Worm (Caenorhabditis elegans): ENCODE data around the gene C34D1.4.
A peak's percentile ranks its signal among the peaks of the same experiment; 100 is the strongest.

The C34D1.4 gene

DNA sequence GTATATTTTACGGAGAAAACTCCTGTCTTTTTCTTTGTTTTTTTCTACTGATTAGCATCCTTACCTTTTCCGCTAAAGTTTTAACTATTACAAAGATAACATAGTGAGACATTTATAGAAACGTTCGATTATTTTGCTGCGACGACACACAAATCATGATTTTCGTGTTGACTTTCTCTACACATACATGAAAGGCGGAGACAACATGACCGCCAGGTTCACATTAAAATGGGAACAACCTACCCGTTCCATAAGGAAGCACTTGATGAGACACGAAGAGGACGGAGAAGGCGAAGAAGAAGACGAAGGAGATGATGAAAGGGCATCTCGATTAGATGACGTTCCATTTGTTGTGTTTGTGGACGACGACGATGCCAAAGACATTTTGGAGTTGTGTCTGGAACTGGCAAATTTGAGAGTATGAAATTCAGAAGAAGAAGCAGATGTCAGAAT, at the start of gene C34D1.4:
C34D1.4 (minus strand) TSS at position 403 of the 453 bp plus-strand sequence.
- TF ChIP-seq nhr-23 (tag; optimal IDR thresholded peaks at IDR 0.05) (peak; percentile 57), fos-1 (tag; optimal IDR thresholded peaks at IDR 0.05) (no peak), nhr-25 (tag; optimal IDR thresholded peaks at IDR 0.05) (peak; percentile 47)

DNA sequence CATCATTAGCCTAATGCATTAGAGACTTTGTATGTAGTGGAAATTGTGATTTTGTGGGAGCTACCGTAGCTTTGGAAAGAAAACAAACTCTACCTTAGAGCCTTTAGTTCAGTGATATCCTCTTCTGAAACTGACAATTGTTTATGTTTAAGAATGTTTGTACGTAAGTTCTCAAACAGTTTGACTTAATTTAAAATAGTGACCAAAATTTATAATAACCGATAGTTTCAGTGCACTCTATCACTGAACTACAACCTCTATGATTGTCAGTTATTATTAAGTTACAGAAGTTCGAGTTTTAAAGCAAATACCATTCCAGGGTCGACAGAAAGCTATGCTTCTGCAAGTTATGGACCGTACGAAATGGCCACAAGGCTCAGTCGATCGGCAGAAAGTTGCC, 49.5 kb upstream of the C34D1.4 start, which contains the start of gene C50B6.1:
C50B6.1 (plus strand) TSS at position 301 of the 400 bp plus-strand sequence.
- TF ChIP-seq egl-27 (tag; optimal IDR thresholded peaks at IDR 0.05) (no peak), hmg-11 (tag; optimal IDR thresholded peaks at IDR 0.05) (no peak), ceh-28 (tag; optimal IDR thresholded peaks at IDR 0.05) (no peak), skn-1 (tag; optimal IDR thresholded peaks at IDR 0.05) (no peak), elt-2 (tag; optimal IDR thresholded peaks at IDR 0.05) (no peak), lin-39 (tag; optimal IDR thresholded peaks at IDR 0.05) (no peak), lsy-12 (tag; optimal IDR thresholded peaks at IDR 0.05) (no peak), aly-2 (tag; optimal IDR thresholded peaks at IDR 0.05) (no peak), nhr-23 (tag; optimal IDR thresholded peaks at IDR 0.05) (no peak), nhr-11 (tag; optimal IDR thresholded peaks at IDR 0.05) (no peak), eor-1 (tag; optimal IDR thresholded peaks at IDR 0.05) (no peak), pha-4 (tag; optimal IDR thresholded peaks at IDR 0.05) (no peak), mdl-1 (tag; optimal IDR thresholded peaks at IDR 0.05) (no peak), ZK546.5 (tag; optimal IDR thresholded peaks at IDR 0.05) (no peak)

ce11 chrV:13304663-13305188, 45.6 kb upstream of the C34D1.4 start, which contains the start of gene C26E1.2:
TSS of gene C26E1.2 (plus strand) at chrV:13305138.
- TF ChIP-seq aly-2 (tag; optimal IDR thresholded peaks at IDR 0.05) = no peak
- TF ChIP-seq elt-2 (tag; optimal IDR thresholded peaks at IDR 0.05) = peak; percentile 83
- TF ChIP-seq hmg-11 (tag; optimal IDR thresholded peaks at IDR 0.05) = no peak
- no peak for TF ChIP-seq ama-1 (optimal IDR thresholded peaks at IDR 0.05)
- TF ChIP-seq eor-1 (tag; optimal IDR thresholded peaks at IDR 0.05) = no peak
- TF ChIP-seq nfya-1 (tag; optimal IDR thresholded peaks at IDR 0.05; ENCODE audit: insufficient read depth) = no peak
- no peak for TF ChIP-seq R02D3.7 (tag; optimal IDR thresholded peaks at IDR 0.05)
- no peak for TF ChIP-seq elt-1 (tag; optimal IDR thresholded peaks at IDR 0.05)
- TF ChIP-seq pqm-1 (tag; optimal IDR thresholded peaks at IDR 0.05) = peak; percentile 11
- TF ChIP-seq lin-15B (tag; optimal IDR thresholded peaks at IDR 0.05) = no peak
- no peak for TF ChIP-seq sea-2 (GFP tag; optimal IDR thresholded peaks at IDR 0.05)

DNA sequence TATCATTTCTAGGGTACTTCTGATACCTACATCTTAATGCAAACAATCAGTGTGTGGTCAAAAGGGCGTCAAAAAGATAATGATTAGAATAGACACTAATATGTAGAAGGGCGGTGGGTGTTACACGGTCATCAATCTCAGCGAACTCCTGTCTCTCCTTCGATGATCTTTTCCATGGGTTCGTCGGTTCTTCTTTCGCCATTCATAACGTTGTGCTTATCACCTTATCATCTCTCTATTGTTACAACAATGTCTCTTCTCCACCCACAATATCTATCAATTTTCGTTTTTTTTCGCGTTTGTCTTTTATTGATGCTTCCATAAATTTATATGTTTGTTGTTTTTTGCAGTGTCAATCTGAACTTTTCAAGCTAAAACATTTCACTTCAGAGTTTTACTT, 42.3 kb upstream of the C34D1.4 start, which contains the start of gene ceh-79:
ceh-79 (plus strand) TSS at position 391 of the 400 bp plus-strand sequence.
- peak; percentile 57 for TF ChIP-seq elt-2 (tag; optimal IDR thresholded peaks at IDR 0.05)
- no peak for TF ChIP-seq ceh-9 (tag; optimal IDR thresholded peaks at IDR 0.05)

DNA sequence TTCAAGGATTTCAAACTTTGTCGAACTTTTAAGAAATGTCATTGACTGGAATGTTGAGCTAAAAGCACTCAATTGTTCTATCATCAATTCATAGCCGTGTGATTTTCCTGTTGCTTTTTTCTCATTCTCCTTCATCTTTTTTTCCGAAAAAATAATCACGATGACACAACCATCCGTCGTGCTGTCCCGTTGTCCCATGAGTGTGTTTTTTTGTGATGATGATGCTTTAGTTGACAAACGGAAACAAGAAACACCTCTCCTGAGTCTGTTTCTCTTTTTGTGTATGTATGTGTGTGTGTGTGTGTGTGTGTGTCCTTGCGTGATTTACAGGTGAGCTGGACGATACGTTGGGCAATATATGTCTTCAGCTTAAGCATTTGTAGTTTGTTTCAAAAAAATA, 41.4 kb upstream of the C34D1.4 start:
- TF ChIP-seq ceh-82 (tag; optimal IDR thresholded peaks at IDR 0.05) (no peak), nhr-67 (tag; optimal IDR thresholded peaks at IDR 0.05) (no peak), egl-27 (tag; optimal IDR thresholded peaks at IDR 0.05) (no peak), skn-1 (tag; optimal IDR thresholded peaks at IDR 0.05) (no peak)

DNA sequence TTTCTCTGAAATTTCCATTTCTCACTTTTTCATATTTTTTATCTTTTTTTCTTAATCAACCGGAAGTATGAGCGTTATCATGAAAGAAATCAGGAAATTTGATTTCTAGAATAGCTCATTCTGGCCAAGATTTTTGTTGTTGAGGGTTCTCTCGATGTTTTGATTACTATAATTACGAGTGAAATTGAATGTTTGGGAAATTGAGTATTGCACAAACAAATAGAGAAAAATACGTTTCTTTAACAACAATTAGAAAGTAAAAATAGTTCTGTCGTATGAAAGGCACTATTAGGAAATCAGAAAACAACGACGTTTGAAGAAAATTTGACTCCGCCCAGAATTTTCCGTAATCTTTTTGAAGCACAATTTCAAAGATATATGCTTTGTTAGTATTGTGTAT, 40.3 kb upstream of the C34D1.4 start:
- TF ChIP-seq ama-1 (optimal IDR thresholded peaks at IDR 0.05) = no peak

DNA sequence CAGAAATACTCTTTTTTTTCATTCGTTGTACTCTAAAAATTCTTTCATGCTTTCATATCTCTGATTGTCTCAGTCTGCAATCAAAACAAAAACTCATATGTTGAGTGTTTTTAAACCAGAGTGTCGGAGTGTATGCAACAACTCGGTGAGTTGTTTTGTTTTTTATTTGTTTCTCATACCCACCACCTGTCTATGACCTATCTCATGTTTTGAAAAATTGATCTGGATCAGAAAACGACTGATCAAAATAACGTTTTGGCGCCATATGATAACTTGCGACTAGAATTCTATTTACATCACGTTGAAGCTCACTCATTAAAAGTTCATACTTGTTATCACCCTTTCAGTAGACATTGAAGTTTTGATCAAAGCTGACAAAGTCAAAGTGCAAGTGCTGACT, 39.6 kb upstream of the C34D1.4 start:
- no peak for TF ChIP-seq mdl-1 (tag; optimal IDR thresholded peaks at IDR 0.05)
- TF ChIP-seq tbx-2 (tag; optimal IDR thresholded peaks at IDR 0.05) = no peak
- no peak for TF ChIP-seq egl-27 (tag; optimal IDR thresholded peaks at IDR 0.05)
- TF ChIP-seq lin-15B (tag; optimal IDR thresholded peaks at IDR 0.05) = no peak
- TF ChIP-seq daf-12 (tag; optimal IDR thresholded peaks at IDR 0.05) = no peak
- no peak for TF ChIP-seq elt-3 (tag; optimal IDR thresholded peaks at IDR 0.05)
- no peak for TF ChIP-seq ztf-11 (tag; optimal IDR thresholded peaks at IDR 0.05)
- TF ChIP-seq fos-1 (tag; optimal IDR thresholded peaks at IDR 0.05) = no peak
- no peak for TF ChIP-seq nfya-1 (tag; optimal IDR thresholded peaks at IDR 0.05; ENCODE audit: insufficient read depth)
- no peak for TF ChIP-seq nhr-77 (tag; optimal IDR thresholded peaks at IDR 0.05)
- no peak for TF ChIP-seq nhr-25 (tag; optimal IDR thresholded peaks at IDR 0.05)
- no peak for TF ChIP-seq nhr-76 (tag; optimal IDR thresholded peaks at IDR 0.05)

All from whole organism, L3 larva.